Fruit fly (Drosophila melanogaster): ENCODE measurements around the gene bowl.

bowl gene

dm6 chr2L:3771109-3772067, at the start of gene bowl:
TSS of gene bowl (plus strand) at chr2L:3771700.
- TF ChIP-seq gl (tag; optimal IDR thresholded peaks at IDR 0.05), result peak; percentile 88
- TF ChIP-seq CG4496 (GFP tag; IDR thresholded peaks at IDR 0.05), result peak; percentile 98
- peak; percentile 94 for TF ChIP-seq CG17806 (tag; optimal IDR thresholded peaks at IDR 0.05)
- peak; percentile 88 for TF ChIP-seq fd96Ca (GFP tag; IDR thresholded peaks at IDR 0.05)
- peak; percentile 92 for TF ChIP-seq CG34367 (tag; optimal IDR thresholded peaks at IDR 0.05)
- TF ChIP-seq CG9948 (tag; optimal IDR thresholded peaks at IDR 0.05), result peak; percentile 97
- peak; percentile 94 for TF ChIP-seq CG13204 (GFP tag; optimal IDR thresholded peaks at IDR 0.05)
- peak; percentile 96 for TF ChIP-seq CG8159 (tag; optimal IDR thresholded peaks at IDR 0.05)
- peak; percentile 94 for TF ChIP-seq Pif1B (GFP tag; optimal IDR thresholded peaks at IDR 0.05)
- TF ChIP-seq CG15710 (tag; optimal IDR thresholded peaks at IDR 0.05), result peak; percentile 99
- peak; percentile 98 for TF ChIP-seq CG32121 (GFP tag; IDR thresholded peaks at IDR 0.05)
- TF ChIP-seq Pif1A (GFP tag; optimal IDR thresholded peaks at IDR 0.05), result peak; percentile 96
- peak; percentile 95 for TF ChIP-seq Snoo (tag; optimal IDR thresholded peaks at IDR 0.05)
- peak; percentile 95 for TF ChIP-seq CG8301 (tag; optimal IDR thresholded peaks at IDR 0.05)
- peak; percentile 98 for TF ChIP-seq CG12605 (GFP tag; IDR thresholded peaks at IDR 0.05)
- TF ChIP-seq Ets98B (GFP tag; IDR thresholded peaks at IDR 0.05), result peak; percentile 98
- TF ChIP-seq rn (GFP tag; IDR thresholded peaks at IDR 0.05), result peak; percentile 96
- TF ChIP-seq CG10348 (GFP tag; IDR thresholded peaks at IDR 0.05), result peak; percentile 88
- peak; percentile 96 for TF ChIP-seq CG14655 (GFP tag; optimal IDR thresholded peaks at IDR 0.05)
- peak; percentile 93 for TF ChIP-seq D1 (tag; optimal IDR thresholded peaks at IDR 0.05)
- TF ChIP-seq EcR (GFP tag; optimal IDR thresholded peaks at IDR 0.05), result peak; percentile 73

dm6 chr2L:3729635-3730034, 41.9 kb upstream of the bowl start:
- TF ChIP-seq gl (tag; optimal IDR thresholded peaks at IDR 0.05) (no peak), CG9948 (tag; optimal IDR thresholded peaks at IDR 0.05) (no peak), fd96Ca (GFP tag; IDR thresholded peaks at IDR 0.05) (no peak), rn (GFP tag; IDR thresholded peaks at IDR 0.05) (no peak), Ets98B (GFP tag; IDR thresholded peaks at IDR 0.05) (no peak), EcR (GFP tag; optimal IDR thresholded peaks at IDR 0.05) (no peak), D1 (tag; optimal IDR thresholded peaks at IDR 0.05) (no peak), Snoo (tag; optimal IDR thresholded peaks at IDR 0.05) (no peak), Pif1B (GFP tag; optimal IDR thresholded peaks at IDR 0.05) (no peak), CG34367 (tag; optimal IDR thresholded peaks at IDR 0.05) (no peak), CG12605 (GFP tag; IDR thresholded peaks at IDR 0.05) (no peak; the same call in 1 of the 2 replicates)

DNA sequence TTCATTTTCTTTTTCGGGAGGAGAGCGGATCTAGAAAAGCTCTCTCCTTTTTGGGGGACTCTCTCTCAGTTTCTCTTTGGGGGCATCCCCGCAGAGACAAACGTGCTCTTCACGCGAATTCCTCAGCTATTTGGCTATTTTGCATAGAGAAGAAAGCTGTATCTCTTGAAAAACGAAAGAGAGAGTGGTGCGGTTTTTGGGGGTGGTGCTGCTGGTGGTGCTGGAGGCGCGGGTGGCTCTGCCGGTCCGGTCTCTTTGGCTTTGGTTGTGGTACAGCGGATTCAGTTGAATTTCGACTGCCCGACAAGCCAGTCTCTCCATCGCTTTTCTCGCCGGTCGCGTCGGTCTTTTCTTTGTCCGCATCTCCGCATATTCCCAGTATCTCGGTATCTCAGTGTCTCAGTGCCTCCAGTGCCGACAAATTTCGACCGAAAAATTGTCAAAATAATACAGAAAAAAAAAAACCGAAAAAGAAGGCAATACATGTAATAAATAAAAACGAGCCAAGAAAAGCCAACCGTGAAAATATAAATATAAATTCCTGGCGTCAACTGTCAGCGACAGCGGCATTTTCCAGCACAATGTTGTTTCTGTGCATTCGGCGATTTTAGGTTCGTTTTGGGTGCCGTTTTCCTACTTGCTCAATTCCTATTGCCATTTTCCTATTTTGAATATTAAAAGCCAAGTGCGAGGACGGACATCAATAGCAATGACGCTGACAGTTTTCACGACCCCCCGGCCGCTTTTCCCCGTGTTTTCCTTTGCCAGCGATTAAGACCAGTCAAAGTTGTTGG, 41.1 kb upstream of the bowl start, which contains the start of gene CG10019:
CG10019 (plus strand) TSS at position 285 of the 794 bp plus-strand sequence.
- no peak for TF ChIP-seq CG15710 (tag; optimal IDR thresholded peaks at IDR 0.05)
- TF ChIP-seq Ets98B (GFP tag; IDR thresholded peaks at IDR 0.05), result peak; percentile 31; the same call in 1 of the 2 replicates
- peak; percentile 4 for TF ChIP-seq CG14655 (GFP tag; optimal IDR thresholded peaks at IDR 0.05)
- TF ChIP-seq CG4496 (GFP tag; IDR thresholded peaks at IDR 0.05), result peak; percentile 31; the same call in 1 of the 3 replicates
- no peak for TF ChIP-seq Pif1A (GFP tag; optimal IDR thresholded peaks at IDR 0.05)
- TF ChIP-seq CG32121 (GFP tag; IDR thresholded peaks at IDR 0.05), result peak; percentile 48
- TF ChIP-seq rn (GFP tag; IDR thresholded peaks at IDR 0.05), result no peak
- TF ChIP-seq EcR (GFP tag; optimal IDR thresholded peaks at IDR 0.05), result no peak
- TF ChIP-seq D1 (tag; optimal IDR thresholded peaks at IDR 0.05), result no peak
- no peak for TF ChIP-seq CG17806 (tag; optimal IDR thresholded peaks at IDR 0.05)
- no peak for TF ChIP-seq CG8159 (tag; optimal IDR thresholded peaks at IDR 0.05)
- TF ChIP-seq CG9948 (tag; optimal IDR thresholded peaks at IDR 0.05), result no peak
- TF ChIP-seq CG8301 (tag; optimal IDR thresholded peaks at IDR 0.05), result no peak
- no peak for TF ChIP-seq gl (tag; optimal IDR thresholded peaks at IDR 0.05)
- TF ChIP-seq CG34367 (tag; optimal IDR thresholded peaks at IDR 0.05), result no peak
- no peak for TF ChIP-seq Pif1B (GFP tag; optimal IDR thresholded peaks at IDR 0.05)
- no peak for TF ChIP-seq CG12605 (GFP tag; IDR thresholded peaks at IDR 0.05)
- no peak for TF ChIP-seq Snoo (tag; optimal IDR thresholded peaks at IDR 0.05)
- TF ChIP-seq fd96Ca (GFP tag; IDR thresholded peaks at IDR 0.05), result no peak
- TF ChIP-seq CG10348 (GFP tag; IDR thresholded peaks at IDR 0.05), result no peak
- no peak for TF ChIP-seq CG13204 (GFP tag; optimal IDR thresholded peaks at IDR 0.05)

DNA sequence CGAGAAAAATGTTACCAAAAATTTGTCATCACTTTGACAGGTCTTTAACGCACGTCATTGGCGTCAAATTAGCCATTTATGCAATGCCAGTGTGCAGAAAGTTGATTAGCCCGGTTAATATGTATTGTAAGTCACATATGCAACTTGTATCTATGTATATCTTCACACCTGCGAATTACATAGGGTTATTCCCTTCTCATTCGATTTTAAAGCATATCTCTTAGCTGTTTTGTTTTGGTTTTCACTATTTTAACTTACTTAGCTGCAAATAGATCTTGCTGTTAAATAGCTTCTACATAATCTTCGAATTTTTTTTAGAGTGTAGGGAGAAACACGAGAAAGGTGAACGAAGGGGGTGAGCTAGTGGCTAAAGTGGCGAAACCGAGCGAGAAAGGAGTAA, 40.4 kb upstream of the bowl start:
- peak; percentile 70 for TF ChIP-seq CG14655 (GFP tag; optimal IDR thresholded peaks at IDR 0.05)
- TF ChIP-seq Ets98B (GFP tag; IDR thresholded peaks at IDR 0.05), result peak; percentile 13; the same call in 1 of the 2 replicates
- TF ChIP-seq rn (GFP tag; IDR thresholded peaks at IDR 0.05), result no peak
- TF ChIP-seq CG32121 (GFP tag; IDR thresholded peaks at IDR 0.05), result peak; percentile 31; the same call in 1 of the 2 replicates
- TF ChIP-seq CG8301 (tag; optimal IDR thresholded peaks at IDR 0.05), result peak; percentile 72

DNA sequence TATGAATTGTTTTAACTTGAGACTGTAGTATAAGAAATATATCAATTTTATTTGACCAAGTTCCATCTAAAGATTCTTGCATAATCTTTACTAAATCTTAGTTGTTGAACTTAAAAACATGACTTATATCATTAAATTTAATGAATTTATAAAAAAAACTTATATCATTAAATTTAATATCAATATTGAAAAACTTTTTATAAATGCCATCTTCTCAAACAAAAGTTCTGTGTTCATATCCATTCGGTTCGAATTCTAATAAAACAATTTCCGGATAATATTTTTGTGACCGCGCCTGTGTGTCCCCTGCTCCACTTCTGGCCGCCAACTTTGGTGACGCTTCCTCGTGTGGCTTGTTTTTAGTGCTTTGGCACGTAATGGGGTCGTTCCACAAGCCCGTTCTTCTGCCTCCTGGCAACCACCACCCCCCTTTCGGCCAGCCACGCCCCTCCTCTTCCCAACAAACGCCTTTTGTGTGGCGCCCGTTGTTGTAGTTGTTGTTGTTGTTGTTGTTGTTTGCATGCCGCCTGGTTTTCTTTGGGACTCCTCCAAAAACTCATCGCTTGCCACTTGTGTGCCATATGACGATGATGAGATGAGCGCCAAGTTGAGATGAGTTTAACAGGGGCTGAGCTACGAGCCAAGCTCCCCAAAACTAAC, 34.4 kb upstream of the bowl start:
- TF ChIP-seq CG8159 (tag; optimal IDR thresholded peaks at IDR 0.05) (peak; percentile 53), Pif1A (GFP tag; optimal IDR thresholded peaks at IDR 0.05) (no peak), CG4496 (GFP tag; IDR thresholded peaks at IDR 0.05) (0 out of 3 replicates have a peak, but pooled peaks have one; percentile 39), CG32121 (GFP tag; IDR thresholded peaks at IDR 0.05) (peak; percentile 21; the same call in 1 of the 2 replicates), CG9948 (tag; optimal IDR thresholded peaks at IDR 0.05) (peak; percentile 39), CG13204 (GFP tag; optimal IDR thresholded peaks at IDR 0.05) (peak; percentile 12), CG14655 (GFP tag; optimal IDR thresholded peaks at IDR 0.05) (peak; percentile 50), CG8301 (tag; optimal IDR thresholded peaks at IDR 0.05) (peak; percentile 36), CG17806 (tag; optimal IDR thresholded peaks at IDR 0.05) (no peak), CG15710 (tag; optimal IDR thresholded peaks at IDR 0.05) (peak; percentile 30)

Data from whole organism, pupa.